Fruit fly (Drosophila melanogaster): ENCODE measurements around the gene Axud1.

The Axud1 gene

dm6 chr2L:2380805-2381204 is 15.7 kb downstream of the Axud1 start, which contains the start of gene Eogt (continued):
- TF ChIP-seq CG15601 (tag; optimal IDR thresholded peaks at IDR 0.05) (peak; percentile 91), CG6791 (GFP tag; IDR thresholded peaks at IDR 0.05; ENCODE audit: partially characterized antibody) (0 out of 3 replicates have a peak, but pooled peaks have one; percentile 1), CG7987 (GFP tag; optimal IDR thresholded peaks at IDR 0.05) (peak; percentile 50), Nf-YB (GFP tag; optimal IDR thresholded peaks at IDR 0.05) (peak; percentile 77), CG4730 (GFP tag; IDR thresholded peaks at IDR 0.05) (peak; percentile 95), gce (GFP tag; IDR thresholded peaks at IDR 0.05) (peak; percentile 95), CG12236 (GFP tag; optimal IDR thresholded peaks at IDR 0.05) (peak; percentile 23), NC2α (GFP tag; optimal IDR thresholded peaks at IDR 0.05) (peak; percentile 36), mam (GFP tag; optimal IDR thresholded peaks at IDR 0.05) (peak; percentile 83), ranshi (GFP tag; IDR thresholded peaks at IDR 0.05) (peak; percentile 97), CG15011 (GFP tag; optimal IDR thresholded peaks at IDR 0.05) (peak; percentile 78), aop (GFP tag; IDR thresholded peaks at IDR 0.05) (peak; percentile 84; the same call in 1 of the 2 replicates), odd (GFP tag; optimal IDR thresholded peaks at IDR 0.05) (peak; percentile 72), CG30431 (GFP tag; optimal IDR thresholded peaks at IDR 0.05) (peak; percentile 93), caup (GFP tag; optimal IDR thresholded peaks at IDR 0.05; ENCODE audit: severe bottlenecking) (peak; percentile 83), vnd (GFP tag; IDR thresholded peaks at IDR 0.05; ENCODE audit: partially characterized antibody) (no peak), CG13287 (GFP tag; IDR thresholded peaks at IDR 0.05; ENCODE audit: partially characterized antibody) (peak; percentile 52; the same call in 1 of the 2 replicates), CG6683 (GFP tag; optimal IDR thresholded peaks at IDR 0.05) (peak; percentile 68), NfI (GFP tag; optimal IDR thresholded peaks at IDR 0.05) (peak; percentile 91), CG6654 (GFP tag; optimal IDR thresholded peaks at IDR 0.05) (peak; percentile 70), CG2202 (tag; optimal IDR thresholded peaks at IDR 0.05) (peak; percentile 92), kah (GFP tag; optimal IDR thresholded peaks at IDR 0.05) (peak; percentile 66), CG10274 (GFP tag; optimal IDR thresholded peaks at IDR 0.05) (peak; percentile 53), nau (GFP tag; optimal IDR thresholded peaks at IDR 0.05) (no peak), mld (GFP tag; IDR thresholded peaks at IDR 0.05; ENCODE audit: partially characterized antibody) (no peak), her (GFP tag; optimal IDR thresholded peaks at IDR 0.05) (no peak), Max (GFP tag; optimal IDR thresholded peaks at IDR 0.05) (peak; percentile 80), row (GFP tag; IDR thresholded peaks at IDR 0.05) (peak; percentile 99), kni (GFP tag; optimal IDR thresholded peaks at IDR 0.05) (peak; percentile 43), Sin3A (optimal IDR thresholded peaks at IDR 0.05) (peak; percentile 31), Awh (GFP tag; IDR thresholded peaks at IDR 0.05) (peak; percentile 96), cas (GFP tag; IDR thresholded peaks at IDR 0.05) (peak; percentile 77; the same call in 1 of the 2 replicates), disco-r (GFP tag; optimal IDR thresholded peaks at IDR 0.05) (peak; percentile 32), CHES-1-like (GFP tag; optimal IDR thresholded peaks at IDR 0.05) (peak; percentile 37), CG5953 (GFP tag; IDR thresholded peaks at IDR 0.05) (peak; percentile 94), danr (GFP tag; IDR thresholded peaks at IDR 0.05) (peak; percentile 95), Abd-B (GFP tag; optimal IDR thresholded peaks at IDR 0.05) (peak; percentile 94), Trl (optimal IDR thresholded peaks at IDR 0.05) (no peak), Trl (GFP tag; optimal IDR thresholded peaks at IDR 0.05) (peak; percentile 59), CG3995 (GFP tag; optimal IDR thresholded peaks at IDR 0.05) (peak; percentile 26), Poxn (GFP tag; IDR thresholded peaks at IDR 0.05) (peak; percentile 89), seq (GFP tag; IDR thresholded peaks at IDR 0.05) (peak; percentile 94), vvl (GFP tag; IDR thresholded peaks at IDR 0.05) (peak; percentile 98), HHEX (GFP tag; optimal IDR thresholded peaks at IDR 0.05) (peak; percentile 80), emc (GFP tag; optimal IDR thresholded peaks at IDR 0.05) (peak; percentile 32), gfzf (GFP tag; optimal IDR thresholded peaks at IDR 0.05) (peak; percentile 62), sens (GFP tag) (peak; percentile 97), CG17612 (GFP tag; IDR thresholded peaks at IDR 0.05) (peak; percentile 91), CG2116 (GFP tag; optimal IDR thresholded peaks at IDR 0.05) (peak; percentile 77), CG30020 (tag; optimal IDR thresholded peaks at IDR 0.05) (peak; percentile 76), CG4707 (GFP tag; optimal IDR thresholded peaks at IDR 0.05) (peak; percentile 74)

Data from whole organism, embryonic.